Worm (Caenorhabditis elegans): Measurements from ENCODE around the gene srz-78.

DNA sequence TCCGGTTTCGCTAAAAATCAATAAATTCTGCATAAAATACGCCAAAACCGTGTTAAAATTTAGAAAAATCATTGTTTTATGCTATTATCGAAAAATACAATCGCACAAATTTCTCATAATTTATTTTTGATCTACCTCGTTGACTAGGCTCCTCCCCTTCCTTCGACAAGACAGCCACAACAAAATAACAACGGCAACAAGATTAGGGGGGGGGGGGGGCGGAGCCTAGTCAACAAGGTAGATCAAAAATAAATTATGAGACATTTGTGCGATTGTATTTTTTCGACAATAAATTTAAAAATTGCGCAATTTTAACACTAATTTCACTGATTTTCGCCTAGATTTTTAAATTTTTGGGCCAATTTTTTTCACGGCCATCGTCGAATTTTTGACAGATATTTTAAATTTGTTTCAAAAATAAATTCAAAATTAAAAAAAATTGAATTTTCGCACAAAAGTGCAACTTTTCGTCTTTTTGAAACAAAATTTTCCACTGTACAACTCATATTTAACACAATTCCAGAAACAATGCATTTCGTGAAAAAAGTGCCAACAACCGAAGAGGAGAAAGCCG is 35.3 kb downstream of the srz-78 start, which contains the start of gene M57.2:
- TF ChIP-seq ztf-11 (tag; optimal IDR thresholded peaks at IDR 0.05), result no peak
- no peak for TF ChIP-seq daf-19 (GFP tag; conservative IDR thresholded peaks at IDR 0.05)
- no peak for TF ChIP-seq lin-29 (GFP tag; IDR thresholded peaks at IDR 0.05)
- TF ChIP-seq pha-4 (GFP tag; IDR thresholded peaks at IDR 0.05), result no peak
- no peak for TF ChIP-seq pha-4 (tag; optimal IDR thresholded peaks at IDR 0.05)
- TF ChIP-seq nhr-28 (tag; optimal IDR thresholded peaks at IDR 0.05), result no peak
- no peak for TF ChIP-seq lin-39 (tag; optimal IDR thresholded peaks at IDR 0.05)
- no peak for TF ChIP-seq ama-1 (optimal IDR thresholded peaks at IDR 0.05)
- TF ChIP-seq ceh-28 (tag; optimal IDR thresholded peaks at IDR 0.05), result no peak
- no peak for TF ChIP-seq nhr-77 (tag; optimal IDR thresholded peaks at IDR 0.05)
- TF ChIP-seq lsy-2 (tag; optimal IDR thresholded peaks at IDR 0.05), result no peak
- no peak for TF ChIP-seq lin-15B (tag; optimal IDR thresholded peaks at IDR 0.05)

Data from whole organism, L4 larva.